Worm (Caenorhabditis elegans) whole organism, L4 larva: ENCODE results near the gene D1046.4.

Source experiments
- D1046.2 ChIP-seq: fragments of 200-800 bp; sonication (Bioruptor generic); IDR thresholded peaks from 2 replicates; pipeline ENCODE4 v1.3.6; 2022; ENCODE audit warnings: missing genetic modification characterization, missing compliant biosample characterization
- F26F4.8 ChIP-seq: fragments of 200-800 bp; sonication (Bioruptor generic); conservative IDR thresholded peaks from 2 replicates; pipeline ENCODE4 v1.3.6; 2022; ENCODE audit warnings: missing genetic modification characterization, missing compliant biosample characterization
- F44E2.7 ChIP-seq: fragments of 200-800 bp; sonication (Bioruptor generic); IDR thresholded peaks from 2 replicates; pipeline ENCODE4 v2.1.2; 2022; ENCODE audit warnings: missing genetic modification characterization, missing compliant biosample characterization
- R02D3.7 ChIP-seq: fragments of 150-350 bp; sonication (generic microtip); optimal IDR thresholded peaks from 3 replicates; lab custom pipeline; 2014; ENCODE audit warnings: missing biosample characterization, missing genetic modification characterization
- T20F7.1 ChIP-seq: fragments of 200-800 bp; sonication (Bioruptor generic); optimal IDR thresholded peaks from 2 replicates; lab custom pipeline; 2018; ENCODE audit warnings: mild to moderate bottlenecking, missing genetic modification characterization, missing compliant biosample characterization
- T26A8.4 ChIP-seq: fragments of 200-800 bp; sonication (Bioruptor generic); IDR thresholded peaks from 2 replicates; pipeline ENCODE4 v1.3.6; 2022; ENCODE audit warnings: missing genetic modification characterization, missing compliant biosample characterization
- Y75B8A.6 ChIP-seq: fragments of 200-800 bp; sonication (Bioruptor generic); IDR thresholded peaks from 2 replicates; pipeline ENCODE4 v1.3.6; 2022; ENCODE audit warnings: missing genetic modification reagents, missing genetic modification characterization, missing compliant biosample characterization
- ZK546.5 ChIP-seq, 2 experiments: sonication (generic microtip); optimal IDR thresholded peaks; 2 replicates each; lab custom pipeline; 2017; ENCODE audit warnings: missing biosample characterization in 2 of 2, missing genetic modification characterization in 2 of 2
- aha-1 ChIP-seq: fragments of 150-350 bp; peaks from one replicate; lab custom pipeline; 2014; ENCODE audit warnings: missing biosample characterization, missing genetic modification characterization
- arid-1 ChIP-seq: fragments of 200-800 bp; sonication (Bioruptor generic); conservative IDR thresholded peaks from 2 replicates; pipeline ENCODE4 v1.3.6; 2022; ENCODE audit warnings: missing genetic modification reagents, missing genetic modification characterization, missing compliant biosample characterization
- attf-4 ChIP-seq: sonication (generic microtip); optimal IDR thresholded peaks from 3 replicates; lab custom pipeline; 2017; ENCODE audit warnings: missing biosample characterization, missing genetic modification characterization
- ceh-44 ChIP-seq: fragments of 200-800 bp; sonication (Bioruptor generic); IDR thresholded peaks from 2 replicates; pipeline ENCODE4 v1.3.6; 2022; ENCODE audit warnings: missing genetic modification reagents, missing genetic modification characterization, missing compliant biosample characterization
- ctbp-1 ChIP-seq: fragments of 200-800 bp; sonication (Bioruptor generic); IDR thresholded peaks from 2 replicates; pipeline ENCODE4 v1.3.6; 2022; ENCODE audit warnings: missing genetic modification reagents, missing genetic modification characterization, missing compliant biosample characterization
- daf-12 ChIP-seq: fragments of 150-350 bp; optimal IDR thresholded peaks from 2 replicates; lab custom pipeline; 2014; ENCODE audit warnings: missing biosample characterization, missing genetic modification reagents, missing genetic modification characterization
- dmd-9 ChIP-seq: fragments of 200-800 bp; sonication (Bioruptor generic); IDR thresholded peaks from 2 replicates; pipeline ENCODE4 v1.3.6; 2022; ENCODE audit warnings: missing genetic modification reagents, missing genetic modification characterization, missing compliant biosample characterization
- duxl-1 ChIP-seq: sonication (generic microtip); optimal IDR thresholded peaks from 2 replicates; lab custom pipeline; 2016; ENCODE audit warnings: mild to moderate bottlenecking, missing genetic modification characterization, moderate library complexity, missing compliant biosample characterization; ENCODE audit not compliant: poor library complexity
- dve-1 ChIP-seq: sonication (generic microtip); optimal IDR thresholded peaks from 2 replicates; lab custom pipeline; 2017; ENCODE audit warnings: antibody characterized with exemption, mild to moderate bottlenecking, missing genetic modification characterization, missing compliant biosample characterization; ENCODE audit not compliant: insufficient read depth
- fos-1 ChIP-seq: fragments of 150-350 bp; optimal IDR thresholded peaks from 2 replicates; lab custom pipeline; 2014; ENCODE audit warnings: missing biosample characterization, missing genetic modification characterization
- hif-1 ChIP-seq, 2 experiments: sonication (generic microtip); optimal IDR thresholded peaks; 2 replicates each; lab custom pipeline; 2016 to 2017; ENCODE audit warnings: missing compliant biosample characterization in 2 of 2, missing genetic modification characterization in 2 of 2, missing genetic modification reagents in 2 of 2, missing genotype in 2 of 2, mild to moderate bottlenecking in 1 of 2
- hlh-30 ChIP-seq: sonication (generic microtip); optimal IDR thresholded peaks from 2 replicates; lab custom pipeline; 2017; ENCODE audit warnings: antibody characterized with exemption, mild to moderate bottlenecking, missing genetic modification characterization, missing compliant biosample characterization; ENCODE audit not compliant: insufficient read depth
- lim-7 ChIP-seq: fragments of 200-800 bp; sonication (Bioruptor generic); IDR thresholded peaks from 2 replicates; pipeline ENCODE4 v1.3.6; 2022; ENCODE audit warnings: missing genetic modification characterization, missing compliant biosample characterization
- lin-1 ChIP-seq: fragments of 200-800 bp; sonication (Bioruptor generic); IDR thresholded peaks from 2 replicates; pipeline ENCODE4 v1.3.6; 2022; ENCODE audit warnings: missing genetic modification reagents, missing genetic modification characterization, missing compliant biosample characterization
- lin-15B ChIP-seq: fragments of 150-350 bp; sonication (generic microtip); optimal IDR thresholded peaks from 3 replicates; lab custom pipeline; 2014; ENCODE audit warnings: missing biosample characterization, missing genetic modification characterization
- lin-39 ChIP-seq: fragments of 150-350 bp; optimal IDR thresholded peaks from 2 replicates; lab custom pipeline; 2014; ENCODE audit warnings: missing biosample characterization, missing genetic modification reagents, missing genetic modification characterization
- lsy-2 ChIP-seq, 2 experiments: fragments of 150-350 bp in 1 of 2; sonication (generic microtip) in 1 of 2; optimal IDR thresholded peaks; 2 replicates each; lab custom pipeline; 2014 to 2017; ENCODE audit warnings: missing biosample characterization in 2 of 2, missing genetic modification characterization in 2 of 2
- madf-9 ChIP-seq: fragments of 200-800 bp; sonication (Bioruptor generic); conservative IDR thresholded peaks from 2 replicates; pipeline ENCODE4 v1.3.6; 2022; ENCODE audit warnings: missing genetic modification reagents, missing genetic modification characterization, missing compliant biosample characterization
- mes-2 ChIP-seq: sonication (generic microtip); optimal IDR thresholded peaks from 2 replicates; lab custom pipeline; 2016; ENCODE audit warnings: missing genotype, mild to moderate bottlenecking, missing genetic modification characterization, missing compliant biosample characterization; ENCODE audit not compliant: poor library complexity, severe bottlenecking
- nhr-10 ChIP-seq: fragments of 150-350 bp; optimal IDR thresholded peaks from 2 replicates; lab custom pipeline; 2014; ENCODE audit warnings: missing biosample characterization, missing genetic modification characterization
- nhr-102 ChIP-seq: sonication (generic microtip); optimal IDR thresholded peaks from 2 replicates; lab custom pipeline; 2016; ENCODE audit warnings: mild to moderate bottlenecking, missing genetic modification characterization, moderate library complexity, missing compliant biosample characterization
- nhr-111 ChIP-seq: fragments of 200-800 bp; sonication (Bioruptor generic); optimal IDR thresholded peaks from 2 replicates; lab custom pipeline; 2018; ENCODE audit warnings: mild to moderate bottlenecking, missing genetic modification characterization, missing compliant biosample characterization
- nhr-25 ChIP-seq: sonication (generic microtip); optimal IDR thresholded peaks from 2 replicates; lab custom pipeline; 2017; ENCODE audit warnings: missing genetic modification characterization, mild to moderate bottlenecking, missing compliant biosample characterization, antibody characterized with exemption, moderate library complexity, borderline replicate concordance; ENCODE audit not compliant: insufficient read depth
- nhr-28 ChIP-seq: fragments of 150-350 bp; optimal IDR thresholded peaks from 2 replicates; lab custom pipeline; 2014; ENCODE audit warnings: missing biosample characterization, missing genetic modification characterization
- nhr-42 ChIP-seq: fragments of 200-800 bp; sonication (Bioruptor generic); IDR thresholded peaks from 2 replicates; pipeline ENCODE4 v1.3.6; 2022; ENCODE audit warnings: missing genetic modification characterization, missing compliant biosample characterization
- pha-4 ChIP-seq, 2 experiments: fragments of 150-350 bp in 1 of 2; fragments of 200-800 bp in 1 of 2; sonication (Bioruptor generic) in 1 of 2; IDR thresholded peaks in 1 of 2; optimal IDR thresholded peaks in 1 of 2; 2 replicates each; pipeline versions ENCODE4 v1.3.6 to Lab custom; 2014 to 2022; ENCODE audit warnings: missing genetic modification characterization in 2 of 2, missing genetic modification reagents in 2 of 2, missing biosample characterization in 1 of 2, missing compliant biosample characterization in 1 of 2
- rbr-2 ChIP-seq: sonication (generic microtip); optimal IDR thresholded peaks from 2 replicates; lab custom pipeline; 2016; ENCODE audit warnings: missing genotype, missing genetic modification characterization, missing compliant biosample characterization
- set-16 ChIP-seq: fragments of 200-800 bp; sonication (Bioruptor generic); IDR thresholded peaks from 2 replicates; pipeline ENCODE4 v1.3.6; 2022; ENCODE audit warnings: missing genetic modification reagents, missing genetic modification characterization, missing compliant biosample characterization
- snpc-1.2 ChIP-seq: fragments of 200-800 bp; sonication (Bioruptor generic); IDR thresholded peaks from 2 replicates; pipeline ENCODE4 v1.3.6; 2022; ENCODE audit warnings: missing genetic modification reagents, missing genetic modification characterization, missing compliant biosample characterization
- tag-97 ChIP-seq: fragments of 200-800 bp; sonication (Bioruptor generic); IDR thresholded peaks from 2 replicates; pipeline ENCODE4 v1.3.6; 2022; ENCODE audit warnings: missing genetic modification characterization, missing compliant biosample characterization
- unc-62 ChIP-seq, 3 experiments: fragments of 150-350 bp in 1 of 3; sonication (generic microtip); optimal IDR thresholded peaks in 2 of 3; peaks in 1 of 3; 1 replicate in 1 of 3; 2 replicates in 2 of 3; lab custom pipeline; 2014 to 2017; ENCODE audit warnings: missing biosample characterization in 3 of 3, missing genetic modification characterization in 3 of 3, missing genetic modification reagents in 3 of 3, missing genotype in 1 of 3
- zfp-3 ChIP-seq: fragments of 200-800 bp; sonication (Bioruptor generic); conservative IDR thresholded peaks from 2 replicates; pipeline ENCODE4 v1.3.6; 2022; ENCODE audit warnings: missing genetic modification reagents, missing genetic modification characterization, missing compliant biosample characterization
- zip-11 ChIP-seq: fragments of 200-800 bp; sonication (Bioruptor generic); IDR thresholded peaks from 2 replicates; pipeline ENCODE4 v1.3.6; 2022; ENCODE audit warnings: missing genetic modification characterization, missing compliant biosample characterization
- ztf-7 ChIP-seq: fragments of 150-350 bp; optimal IDR thresholded peaks from 2 replicates; lab custom pipeline; 2014; ENCODE audit warnings: missing biosample characterization, missing genetic modification characterization

The D1046.4 gene

ce11 chrIV:8924126-8924525 lies 9.5 kb upstream of the D1046.4 start:
- TF ChIP-seq set-16 (GFP tag; lab: Robert Waterston, UW) (no peak), daf-12 (tag; lab: Kevin White, UChicago) (no peak), T26A8.4 (GFP tag; lab: Robert Waterston, UW) (no peak), unc-62 (GFP tag; optimal IDR thresholded peaks at IDR 0.05 in 1 of 2; lab: Kevin White, UChicago) (no peak), unc-62 (tag; optimal IDR thresholded peaks at IDR 0.05; lab: Kevin White, UChicago) (no peak), nhr-42 (GFP tag; lab: Robert Waterston, UW) (no peak), rbr-2 (tag; lab: Kevin White, UChicago) (no peak), pha-4 (GFP tag; IDR thresholded peaks at IDR 0.05; lab: Robert Waterston, UW) (no peak), pha-4 (tag; optimal IDR thresholded peaks at IDR 0.05; lab: Kevin White, UChicago) (no peak)

ce11 chrIV:8925990-8926389 lies 7.7 kb upstream of the D1046.4 start, which contains the start of the genes D1046.2 and cfim-2:
TSS of gene D1046.2 (minus strand) at chrIV:8926067.
TSS of gene cfim-2 (plus strand) at chrIV:8926324.
- peak; percentile 97 for TF ChIP-seq T20F7.1 (GFP tag; lab: Kevin White, UChicago)
- TF ChIP-seq fos-1: no peak
- TF ChIP-seq nhr-28 (tag; lab: Kevin White, UChicago): no peak
- TF ChIP-seq ctbp-1 (GFP tag; lab: Robert Waterston, UW): no peak
- TF ChIP-seq ztf-7 (tag; lab: Kevin White, UChicago): no peak
- TF ChIP-seq nhr-10 (tag; lab: Kevin White, UChicago): no peak
- TF ChIP-seq hlh-30 (tag; lab: Kevin White, UChicago): peak; percentile 26
- TF ChIP-seq daf-12 (tag; lab: Kevin White, UChicago): no peak
- peak; percentile 38 for TF ChIP-seq mes-2
- TF ChIP-seq dve-1 (tag; lab: Kevin White, UChicago): peak; percentile 12
- TF ChIP-seq lim-7: no peak
- no peak for TF ChIP-seq dmd-9 (GFP tag; lab: Robert Waterston, UW)
- TF ChIP-seq arid-1 (GFP tag; lab: Robert Waterston, UW): no peak
- peak in 1 of 2 experiments; percentile 57 for TF ChIP-seq lsy-2 (tag; optimal IDR thresholded peaks at IDR 0.05; lab: Kevin White, UChicago)
- TF ChIP-seq, all 104 proteins: peak for 5

ce11 chrIV:8926511-8926910 lies 7.2 kb upstream of the D1046.4 start:
- TF ChIP-seq madf-9 (GFP tag; lab: Robert Waterston, UW): no peak
- no peak for TF ChIP-seq snpc-1.2 (GFP tag; lab: Robert Waterston, UW)
- 0 out of 2 replicates have a peak, but pooled peaks have one; percentile 55 for TF ChIP-seq D1046.2 (GFP tag; lab: Robert Waterston, UW)
- peak; percentile 90 for TF ChIP-seq aha-1 (tag; lab: Kevin White, UChicago)

- peak; percentile 41 for TF ChIP-seq R02D3.7 (tag; lab: Kevin White, UChicago)
- no peak for TF ChIP-seq tag-97
- TF ChIP-seq F44E2.7 (GFP tag; lab: Robert Waterston, UW): peak; percentile 95
- 0 out of 2 replicates have a peak, but pooled peaks have one; percentile 66 for TF ChIP-seq Y75B8A.6 (GFP tag; lab: Robert Waterston, UW)
- TF ChIP-seq lin-15B (tag; lab: Kevin White, UChicago): no peak
- TF ChIP-seq dmd-9 (GFP tag; lab: Robert Waterston, UW): peak; percentile 66
- peak; percentile 89 for TF ChIP-seq zfp-3
- no peak for TF ChIP-seq attf-4 (tag; lab: Kevin White, UChicago)
- TF ChIP-seq fos-1: no peak
- TF ChIP-seq hif-1 (tag; optimal IDR thresholded peaks at IDR 0.05; lab: Kevin White, UChicago): peak; percentile 45 to 61
- peak; percentile 79 for TF ChIP-seq nhr-25
- peak; percentile 85 for TF ChIP-seq lin-1 (GFP tag; lab: Robert Waterston, UW)
- peak; percentile 94 for TF ChIP-seq ceh-44 (GFP tag; lab: Robert Waterston, UW)
- TF ChIP-seq ZK546.5 (tag; optimal IDR thresholded peaks at IDR 0.05; lab: Kevin White, UChicago): no peak
- peak; percentile 82 for TF ChIP-seq rbr-2 (tag; lab: Kevin White, UChicago)
- peak; percentile 96 for TF ChIP-seq F26F4.8 (GFP tag; lab: Robert Waterston, UW)
- TF ChIP-seq ztf-7 (tag; lab: Kevin White, UChicago): peak; percentile 89
- TF ChIP-seq lsy-2 (tag; optimal IDR thresholded peaks at IDR 0.05; lab: Kevin White, UChicago): no peak
- TF ChIP-seq nhr-102 (tag; lab: Kevin White, UChicago): peak; percentile 87
- TF ChIP-seq zip-11 (GFP tag; lab: Robert Waterston, UW): 0 out of 2 replicates have a peak, but pooled peaks have one; percentile 50
- TF ChIP-seq mes-2: peak; percentile 89
- peak in 1 of 2 experiments; percentile 98 for TF ChIP-seq unc-62 (GFP tag; optimal IDR thresholded peaks at IDR 0.05 in 1 of 2; lab: Kevin White, UChicago)
- TF ChIP-seq unc-62 (tag; optimal IDR thresholded peaks at IDR 0.05; lab: Kevin White, UChicago): no peak
- peak; percentile 82 for TF ChIP-seq duxl-1 (tag; lab: Kevin White, UChicago)
- TF ChIP-seq lin-39: no peak
- TF ChIP-seq nhr-111 (GFP tag; lab: Kevin White, UChicago): peak; percentile 92
Observed at ce11 chrIV:8927093-8927492, 6.6 kb upstream of the D1046.4 start.
